Worm (Caenorhabditis elegans): ENCODE data around the gene srw-89.

Gene srw-89

ce11 chrV:4022309-4022708, 5.4 kb downstream of the srw-89 start, which contains the start of gene cyp-35A3:
Gene cyp-35A3, plus strand, starts transcription at chrV:4022609.
- TF ChIP-seq aha-1 (tag; optimal IDR thresholded peaks at IDR 0.05) (no peak), nhr-19 (GFP tag; conservative IDR thresholded peaks at IDR 0.05) (no peak), tlp-1 (tag; optimal IDR thresholded peaks at IDR 0.05) (no peak), hlh-17 (GFP tag; optimal IDR thresholded peaks at IDR 0.05; ENCODE audit: borderline replicate concordance) (no peak), pqm-1 (tag; optimal IDR thresholded peaks at IDR 0.05) (no peak), nhr-28 (tag; optimal IDR thresholded peaks at IDR 0.05) (no peak), dsc-1 (tag; optimal IDR thresholded peaks at IDR 0.05) (no peak), alr-1 (tag; optimal IDR thresholded peaks at IDR 0.05; ENCODE audit: borderline replicate concordance) (no peak), zip-4 (GFP tag; optimal IDR thresholded peaks at IDR 0.05) (no peak), ceh-82 (tag; optimal IDR thresholded peaks at IDR 0.05) (no peak), egl-27 (tag; optimal IDR thresholded peaks at IDR 0.05) (no peak)

DNA sequence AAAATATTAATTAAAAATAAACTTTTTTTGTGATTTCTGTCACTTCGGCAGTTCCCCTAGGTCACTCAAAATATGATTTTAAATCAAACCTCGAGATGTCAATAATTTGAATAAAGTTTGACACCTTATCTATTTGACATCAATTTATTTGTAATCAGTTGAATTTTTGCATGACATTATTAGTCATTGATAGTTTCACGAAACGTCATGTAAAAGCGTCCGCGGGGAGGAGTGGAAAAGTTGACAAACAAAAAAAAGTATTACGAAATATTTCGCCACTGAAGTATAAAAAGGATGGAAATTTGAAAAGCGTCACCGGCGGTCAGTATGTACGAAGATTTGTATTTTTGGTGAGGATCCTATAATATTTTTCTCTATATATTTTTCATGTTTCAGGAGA, 7.9 kb downstream of the srw-89 start, which contains the start of gene K09D9.1:
K09D9.1 (plus strand) TSS at position 271 of the 400 bp plus-strand sequence.
- TF ChIP-seq pqm-1 (tag; optimal IDR thresholded peaks at IDR 0.05) (no peak), sptf-1 (tag; optimal IDR thresholded peaks at IDR 0.05) (no peak), elt-2 (tag; optimal IDR thresholded peaks at IDR 0.05) (peak; percentile 74), skn-1 (tag; optimal IDR thresholded peaks at IDR 0.05) (peak; percentile 53), efl-3 (GFP tag; optimal IDR thresholded peaks at IDR 0.05) (no peak), xbp-1 (tag; optimal IDR thresholded peaks at IDR 0.05) (no peak), zip-4 (GFP tag; optimal IDR thresholded peaks at IDR 0.05) (peak; percentile 73)

ce11 chrV:4029627-4030026, 12.7 kb downstream of the srw-89 start:
- TF ChIP-seq zag-1 (tag; optimal IDR thresholded peaks at IDR 0.05) = no peak
- peak; percentile 19 to 26 for TF ChIP-seq efl-1 (optimal IDR thresholded peaks at IDR 0.05)
- TF ChIP-seq efl-1 (GFP tag; optimal IDR thresholded peaks at IDR 0.05 in 1 of 2) = peak in 1 of 2 experiments; percentile 93
- TF ChIP-seq nhr-20 (tag; optimal IDR thresholded peaks at IDR 0.05) = peak; percentile 12
- TF ChIP-seq hlh-17 (GFP tag; optimal IDR thresholded peaks at IDR 0.05; ENCODE audit: borderline replicate concordance) = no peak
- TF ChIP-seq nhr-11 (tag; optimal IDR thresholded peaks at IDR 0.05) = no peak
- TF ChIP-seq rnt-1 (tag; optimal IDR thresholded peaks at IDR 0.05) = peak; percentile 27
- peak in 1 of 2 experiments; percentile 11 for TF ChIP-seq lin-35 (GFP tag; optimal IDR thresholded peaks at IDR 0.05)
- peak; percentile 12 for TF ChIP-seq elt-2 (tag; optimal IDR thresholded peaks at IDR 0.05)

ce11 chrV:4031319-4031718, 14.4 kb downstream of the srw-89 start, which contains the start of gene cyp-35A4:
Gene cyp-35A4, plus strand, starts transcription at chrV:4031619.
- TF ChIP-seq lin-13 (GFP tag; optimal IDR thresholded peaks at IDR 0.05) (no peak), blmp-1 (tag; optimal IDR thresholded peaks at IDR 0.05) (no peak), sptf-1 (tag; optimal IDR thresholded peaks at IDR 0.05) (no peak), fkh-8 (tag; optimal IDR thresholded peaks at IDR 0.05) (no peak), mdl-1 (tag; optimal IDR thresholded peaks at IDR 0.05) (no peak), swsn-7 (tag; optimal IDR thresholded peaks at IDR 0.05) (no peak), dpl-1 (GFP tag; optimal IDR thresholded peaks at IDR 0.05) (no peak), hlh-4 (tag; optimal IDR thresholded peaks at IDR 0.05) (no peak)

ce11 chrV:4034303-4034702, 17.4 kb downstream of the srw-89 start, which contains the start of gene C49G7.7:
Gene C49G7.7, plus strand, starts transcription at chrV:4034476.
- TF ChIP-seq zip-4 (GFP tag; optimal IDR thresholded peaks at IDR 0.05) (no peak), efl-1 (optimal IDR thresholded peaks at IDR 0.05) (no peak), efl-1 (GFP tag; optimal IDR thresholded peaks at IDR 0.05 in 1 of 2) (no peak), lir-3 (tag; optimal IDR thresholded peaks at IDR 0.05; ENCODE audit: poor library complexity) (no peak), blmp-1 (tag; optimal IDR thresholded peaks at IDR 0.05) (no peak), grh-1 (GFP tag; IDR thresholded peaks at IDR 0.05) (no peak), nhr-84 (tag; optimal IDR thresholded peaks at IDR 0.05) (no peak), nhr-20 (tag; optimal IDR thresholded peaks at IDR 0.05) (no peak), mab-9 (GFP tag; IDR thresholded peaks at IDR 0.05) (no peak), snpc-4 (tag; optimal IDR thresholded peaks at IDR 0.05) (no peak), egl-13 (tag; optimal IDR thresholded peaks at IDR 0.05) (no peak), pqm-1 (tag; optimal IDR thresholded peaks at IDR 0.05) (no peak), snu-23 (GFP tag; optimal IDR thresholded peaks at IDR 0.05) (no peak), nhr-85 (tag) (no peak), fkh-8 (tag; optimal IDR thresholded peaks at IDR 0.05) (no peak), efl-3 (GFP tag; optimal IDR thresholded peaks at IDR 0.05) (no peak)

Measured in whole organism, L1 larva.